Worm (Caenorhabditis elegans): Measurements from ENCODE around the gene F59D12.5.

DNA sequence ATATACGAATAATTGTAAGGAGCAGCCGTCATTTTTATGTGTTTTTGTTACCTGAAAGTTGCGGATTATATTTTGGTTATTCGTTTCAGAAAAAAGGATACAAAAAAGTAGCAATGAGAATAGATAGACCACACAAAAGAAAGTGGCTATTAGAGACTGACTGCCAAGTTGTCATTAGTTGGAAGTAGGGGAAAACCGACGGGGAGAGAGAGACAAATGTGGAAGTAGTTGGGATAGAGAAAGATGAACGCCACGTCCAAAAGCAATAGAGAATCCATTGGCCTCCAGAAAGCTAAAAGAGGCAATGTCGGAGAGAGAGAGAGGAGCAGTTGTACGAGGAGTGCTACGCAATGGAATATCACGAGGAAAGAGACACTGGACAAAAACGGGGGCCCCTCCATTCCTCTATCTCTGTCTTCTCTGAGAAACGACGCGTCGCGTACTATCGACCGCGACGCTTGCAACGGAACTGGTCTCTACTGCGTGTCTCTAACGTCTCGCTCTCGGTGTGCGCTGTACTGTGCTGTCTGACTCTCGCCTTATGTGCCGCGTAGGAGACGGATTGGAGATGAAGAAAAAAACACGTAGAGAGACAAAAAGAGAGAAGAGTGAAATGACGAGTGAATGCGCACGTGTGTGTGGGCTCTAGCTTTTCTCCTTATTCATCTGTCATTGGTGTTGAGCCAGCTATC, 40.4 kb downstream of the F59D12.5 start, which contains the start of gene rab-14:
- TF ChIP-seq pha-4 (tag; optimal IDR thresholded peaks at IDR 0.05), result peak; percentile 79
- peak; percentile 30 for TF ChIP-seq blmp-1 (tag; optimal IDR thresholded peaks at IDR 0.05)
- TF ChIP-seq ces-1 (GFP tag; optimal IDR thresholded peaks at IDR 0.05), result peak; percentile 47

All from whole organism, mixed stage, embryonic.